Worm (Caenorhabditis elegans) whole organism, young adult: ENCODE measurements around the gene pqn-63.

Experiments used
- T26A5.8 ChIP-seq: sonication (generic microtip); optimal IDR thresholded peaks from 2 replicates; lab custom pipeline; 2016; ENCODE audit warnings: missing genetic modification characterization, missing compliant biosample characterization
- hmg-20 ChIP-seq: fragments of 200-800 bp; sonication (Bioruptor generic); IDR thresholded peaks from 2 replicates; pipeline ENCODE4 v1.3.6; 2022; ENCODE audit warnings: missing genetic modification reagents, missing genetic modification characterization, missing compliant biosample characterization
- rcor-1 ChIP-seq: fragments of 200-800 bp; sonication (Bioruptor generic); IDR thresholded peaks from 2 replicates; pipeline ENCODE4 v1.3.6; 2022; ENCODE audit warnings: missing genetic modification reagents, missing genetic modification characterization, missing compliant biosample characterization

ce11 chrV:9622834-9623233 is 7.0 kb downstream of the pqn-63 start, which contains the start of gene idpc-5:
- TF ChIP-seq hmg-20 (GFP tag; lab: Robert Waterston, UW): no peak
- TF ChIP-seq rcor-1 (GFP tag; lab: Robert Waterston, UW): no peak
- TF ChIP-seq T26A5.8 (tag; lab: Kevin White, UChicago): no peak
